Worm (Caenorhabditis elegans) whole organism, L4 larva: ENCODE measurements around the gene fbxa-116.

ENCODE experiments used
- T20F7.1 ChIP-seq: fragments of 200-800 bp; sonication (Bioruptor generic); optimal IDR thresholded peaks from 2 replicates; lab custom pipeline; 2018; ENCODE audit warnings: mild to moderate bottlenecking, missing genetic modification characterization, missing compliant biosample characterization
- Y105C5A.15 ChIP-seq: fragments of 200-800 bp; sonication (Bioruptor generic); IDR thresholded peaks from 2 replicates; pipeline ENCODE4 v1.3.6; 2022; ENCODE audit warnings: missing genetic modification characterization, missing compliant biosample characterization
- aha-1 ChIP-seq: fragments of 150-350 bp; peaks from one replicate; lab custom pipeline; 2014; ENCODE audit warnings: missing biosample characterization, missing genetic modification characterization
- ceh-20 ChIP-seq: fragments of 200-800 bp; sonication (Bioruptor generic); IDR thresholded peaks from 2 replicates; pipeline ENCODE4 v1.3.6; 2022; ENCODE audit warnings: missing genetic modification reagents, missing genetic modification characterization, missing compliant biosample characterization
- ceh-32 ChIP-seq: sonication (generic microtip); optimal IDR thresholded peaks from 2 replicates; lab custom pipeline; 2016; ENCODE audit warnings: mild to moderate bottlenecking, missing genetic modification characterization, missing compliant biosample characterization; ENCODE audit not compliant: poor library complexity
- ctbp-1 ChIP-seq: fragments of 200-800 bp; sonication (Bioruptor generic); IDR thresholded peaks from 2 replicates; pipeline ENCODE4 v1.3.6; 2022; ENCODE audit warnings: missing genetic modification reagents, missing genetic modification characterization, missing compliant biosample characterization
- daf-16 ChIP-seq, 3 experiments: sonication (generic microtip); optimal IDR thresholded peaks; 2 replicates each; lab custom pipeline; 2016 to 2017; ENCODE audit warnings: missing genetic modification characterization in 3 of 3, missing genetic modification reagents in 3 of 3, mild to moderate bottlenecking in 2 of 3, missing compliant biosample characterization in 2 of 3, missing biosample characterization in 1 of 3, moderate library complexity in 1 of 3
- dmd-6 ChIP-seq: fragments of 200-800 bp; sonication (Bioruptor generic); IDR thresholded peaks from 2 replicates; pipeline ENCODE4 v1.3.6; 2022; ENCODE audit warnings: missing genetic modification reagents, missing genetic modification characterization, missing compliant biosample characterization
- dpl-1 ChIP-seq: fragments of 150-350 bp; optimal IDR thresholded peaks from 2 replicates; lab custom pipeline; 2014; ENCODE audit warnings: missing biosample characterization, missing genetic modification reagents, missing genetic modification characterization
- dve-1 ChIP-seq: sonication (generic microtip); optimal IDR thresholded peaks from 2 replicates; lab custom pipeline; 2017; ENCODE audit warnings: antibody characterized with exemption, mild to moderate bottlenecking, missing genetic modification characterization, missing compliant biosample characterization; ENCODE audit not compliant: insufficient read depth
- hlh-11 ChIP-seq: fragments of 200-800 bp; sonication (Bioruptor generic); optimal IDR thresholded peaks from 2 replicates; lab custom pipeline; 2018; ENCODE audit warnings: mild to moderate bottlenecking, missing genetic modification characterization, missing compliant biosample characterization
- lin-1 ChIP-seq: fragments of 200-800 bp; sonication (Bioruptor generic); IDR thresholded peaks from 2 replicates; pipeline ENCODE4 v1.3.6; 2022; ENCODE audit warnings: missing genetic modification reagents, missing genetic modification characterization, missing compliant biosample characterization
- lin-13 ChIP-seq: fragments of 150-350 bp; optimal IDR thresholded peaks from 2 replicates; lab custom pipeline; 2014; ENCODE audit warnings: missing biosample characterization, missing genetic modification reagents, missing genetic modification characterization
- lin-38 ChIP-seq: fragments of 200-800 bp; sonication (Bioruptor generic); IDR thresholded peaks from 2 replicates; pipeline ENCODE4 v1.3.6; 2022; ENCODE audit warnings: missing genetic modification reagents, missing genetic modification characterization, missing compliant biosample characterization
- mdl-1 ChIP-seq, 2 experiments: fragments of 150-350 bp in 1 of 2; sonication (generic microtip) in 1 of 2; optimal IDR thresholded peaks; 2 replicates each; lab custom pipeline; 2014 to 2017; ENCODE audit warnings: missing biosample characterization in 2 of 2, missing genetic modification characterization in 2 of 2
- mdt-29 ChIP-seq: fragments of 200-800 bp; sonication (Bioruptor generic); IDR thresholded peaks from 2 replicates; pipeline ENCODE4 v1.3.6; 2022; ENCODE audit warnings: missing genetic modification reagents, missing genetic modification characterization, missing compliant biosample characterization
- mxl-2 ChIP-seq: fragments of 200-800 bp; sonication (Bioruptor generic); conservative IDR thresholded peaks from 2 replicates; pipeline ENCODE4 v1.3.6; 2022; ENCODE audit warnings: missing genetic modification reagents, missing genetic modification characterization, missing compliant biosample characterization
- mxl-3 ChIP-seq: fragments of 200-800 bp; sonication (Bioruptor generic); optimal IDR thresholded peaks from 2 replicates; lab custom pipeline; 2018; ENCODE audit warnings: mild to moderate bottlenecking, missing genetic modification characterization, missing compliant biosample characterization
- nhr-28 ChIP-seq: fragments of 150-350 bp; optimal IDR thresholded peaks from 2 replicates; lab custom pipeline; 2014; ENCODE audit warnings: missing biosample characterization, missing genetic modification characterization
- nhr-77 ChIP-seq: fragments of 150-350 bp; optimal IDR thresholded peaks from 2 replicates; lab custom pipeline; 2014; ENCODE audit warnings: missing biosample characterization, missing genetic modification characterization
- php-3 ChIP-seq: fragments of 200-800 bp; sonication (Bioruptor generic); IDR thresholded peaks from 2 replicates; pipeline ENCODE4 v1.3.6; 2022; ENCODE audit warnings: missing genetic modification reagents, missing genetic modification characterization, missing compliant biosample characterization
- pqm-1 ChIP-seq: sonication (generic microtip); optimal IDR thresholded peaks from 2 replicates; lab custom pipeline; 2017; ENCODE audit warnings: missing biosample characterization, missing genetic modification characterization
- set-16 ChIP-seq: fragments of 200-800 bp; sonication (Bioruptor generic); IDR thresholded peaks from 2 replicates; pipeline ENCODE4 v1.3.6; 2022; ENCODE audit warnings: missing genetic modification reagents, missing genetic modification characterization, missing compliant biosample characterization
- zfp-2 ChIP-seq: sonication (generic microtip); optimal IDR thresholded peaks from 2 replicates; lab custom pipeline; 2016; ENCODE audit warnings: mild to moderate bottlenecking, missing genetic modification characterization, missing compliant biosample characterization

fbxa-116 gene

DNA sequence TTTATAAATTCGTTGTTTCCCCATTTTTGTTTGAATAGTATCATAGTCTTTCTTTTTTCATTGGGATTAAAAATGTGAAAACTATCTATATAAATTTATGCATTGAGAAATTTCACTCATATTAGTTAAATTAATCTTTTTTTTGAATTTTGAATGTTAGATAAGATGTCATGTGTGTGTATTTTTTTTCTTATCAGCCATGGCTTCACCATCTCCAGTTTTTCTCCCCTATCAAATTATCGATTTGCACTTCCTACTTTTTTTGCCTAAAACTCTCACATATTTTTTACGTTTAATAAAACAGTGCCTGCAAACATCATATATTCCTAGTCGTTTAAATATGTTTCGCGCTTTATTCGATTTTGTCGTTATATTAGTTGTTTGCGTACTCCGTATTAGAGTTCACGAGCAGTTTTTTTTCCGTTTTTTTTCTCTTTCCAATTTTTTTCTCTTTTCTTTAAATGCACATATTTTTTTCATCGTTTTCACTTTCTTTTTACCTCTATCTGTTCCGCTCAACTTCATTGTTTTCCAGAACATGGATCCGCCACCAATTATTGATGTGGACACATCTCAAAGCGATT is 40.9 kb downstream of the fbxa-116 start, which contains the start of gene Y113G7A.13:
TSS of gene Y113G7A.13 (plus strand) at position 534 of the 584 bp plus-strand sequence.
- TF ChIP-seq mxl-3 (GFP tag; lab: Kevin White, UChicago) (no peak), Y105C5A.15 (GFP tag; lab: Robert Waterston, UW) (no peak), dmd-6 (GFP tag; lab: Robert Waterston, UW) (peak; percentile 58), hlh-11 (tag; lab: Kevin White, UChicago) (peak; percentile 54), mdt-29 (no peak), T20F7.1 (GFP tag; lab: Kevin White, UChicago) (peak; percentile 27), nhr-28 (peak; percentile 66), nhr-77 (peak; percentile 77), dve-1 (tag; lab: Kevin White, UChicago) (peak; percentile 80), lin-1 (peak; percentile 55; the same call in 1 of the 2 replicates), ceh-32 (tag; lab: Kevin White, UChicago) (no peak), mxl-2 (no peak), ceh-20 (GFP tag; lab: Robert Waterston, UW) (no peak), ctbp-1 (GFP tag; lab: Robert Waterston, UW) (no peak), php-3 (no peak; the same call in 1 of the 2 replicates), mdl-1 (tag; optimal IDR thresholded peaks at IDR 0.05; lab: Kevin White, UChicago) (peak in 1 of 2 experiments; percentile 5), lin-38 (GFP tag; lab: Robert Waterston, UW) (no peak), lin-13 (GFP tag; lab: Kevin White, UChicago) (no peak), pqm-1 (tag; lab: Kevin White, UChicago) (peak; percentile 98), daf-16 (GFP tag; optimal IDR thresholded peaks at IDR 0.05; lab: Kevin White, UChicago) (no peak), daf-16 (tag; optimal IDR thresholded peaks at IDR 0.05; lab: Kevin White, UChicago) (peak; percentile 72)

DNA sequence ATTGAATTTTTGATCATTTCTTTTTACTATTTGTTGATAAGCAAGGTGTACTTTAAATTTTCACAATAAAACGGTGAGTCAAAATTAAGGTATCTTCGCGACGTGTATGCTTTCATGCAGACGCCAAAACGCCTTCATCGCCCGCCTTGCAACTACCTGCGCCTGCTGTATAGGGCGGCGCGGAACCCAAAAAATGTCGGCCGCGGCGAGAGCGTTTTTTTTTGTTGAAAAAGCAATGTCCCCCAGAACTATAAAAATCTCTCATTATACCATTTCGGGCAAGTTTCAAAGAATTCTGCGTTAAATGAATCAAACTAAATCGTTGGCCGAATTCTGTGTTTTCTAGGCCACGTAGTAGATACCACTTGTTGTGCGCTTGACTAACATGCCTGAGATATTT is 45.0 kb downstream of the fbxa-116 start:
- no peak for TF ChIP-seq dpl-1 (GFP tag; lab: Kevin White, UChicago)

DNA sequence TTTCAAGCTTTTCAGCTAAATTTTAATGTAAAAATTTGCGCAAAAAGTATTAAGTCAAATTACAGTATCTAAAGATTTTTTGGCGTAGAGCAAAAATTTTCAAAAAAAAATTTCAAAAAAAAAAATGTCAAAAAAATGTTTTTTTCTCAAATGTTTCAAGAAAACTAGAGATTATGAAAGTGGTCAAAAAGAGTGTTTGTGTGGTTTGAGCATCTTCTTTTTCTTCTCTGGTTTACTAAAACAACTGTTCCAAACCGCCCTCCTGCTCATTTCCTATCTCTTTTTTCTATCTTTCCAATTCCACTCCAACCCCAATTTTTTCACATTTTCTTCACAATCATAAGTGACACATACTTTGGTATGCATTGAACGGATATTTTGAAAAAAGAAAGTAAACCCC is 46.4 kb downstream of the fbxa-116 start, which contains the start of gene Y113G7A.12:
TSS of gene Y113G7A.12 (plus strand) at position 301 of the 400 bp plus-strand sequence.
- TF ChIP-seq aha-1 (tag; lab: Kevin White, UChicago) (peak; percentile 89), zfp-2 (tag; lab: Kevin White, UChicago) (no peak)

DNA sequence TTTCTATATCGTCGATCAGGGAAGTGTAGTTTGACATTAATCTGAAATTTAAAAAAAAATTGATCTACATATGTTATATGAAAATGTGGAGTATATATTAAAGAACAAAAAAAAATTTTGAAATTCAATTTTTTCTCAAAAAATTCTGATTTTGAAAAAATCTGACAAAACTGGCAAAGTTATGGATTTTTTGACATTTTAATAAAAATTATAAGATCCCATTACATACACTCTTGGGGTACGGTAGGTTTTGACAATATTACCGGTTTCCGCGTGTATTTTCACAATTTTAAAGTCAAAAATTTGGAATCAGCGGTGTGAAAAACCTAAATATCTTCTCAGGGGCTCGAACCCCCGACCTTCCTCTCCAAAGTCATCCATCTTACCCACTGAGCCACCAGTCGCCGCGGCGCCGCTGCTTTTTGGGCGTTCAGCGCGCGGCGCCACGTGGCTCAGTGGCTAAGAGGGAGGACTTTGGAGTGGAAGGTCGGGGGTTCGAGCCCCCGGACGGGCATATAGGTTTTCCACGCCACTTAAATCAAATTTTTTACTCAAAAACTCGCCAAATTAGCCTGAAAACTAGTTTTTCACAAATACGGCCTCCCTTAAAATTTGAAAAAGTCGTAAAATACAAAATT is 50.2 kb downstream of the fbxa-116 start, which contains the start of gene Y113G7A.14:
TSS of gene Y113G7A.14 (minus strand) at position 51 of the 638 bp plus-strand sequence.
- peak; percentile 88 for TF ChIP-seq set-16 (GFP tag; lab: Robert Waterston, UW)
- TF ChIP-seq mxl-2, result no peak
- peak; percentile 30 for TF ChIP-seq aha-1 (tag; lab: Kevin White, UChicago)
- TF ChIP-seq, all 104 proteins: peak for 2
